Fruit fly (Drosophila melanogaster): ENCODE data around the gene CG34382.
A peak's percentile ranks its signal among the peaks of the same experiment; 100 is the strongest.

CG34382 gene

dm6 chr3L:9872035-9872434 lies 6.8 kb upstream of the CG34382 start (continued):
- TF ChIP-seq Eip75B (GFP tag; optimal IDR thresholded peaks at IDR 0.05) (no peak), CG6792 (GFP tag; optimal IDR thresholded peaks at IDR 0.05) (no peak), OdsH (GFP tag; optimal IDR thresholded peaks at IDR 0.05) (no peak), eg (GFP tag; IDR thresholded peaks at IDR 0.05) (peak; percentile 44; the same call in 1 of the 3 replicates), CG32006 (GFP tag; optimal IDR thresholded peaks at IDR 0.05) (peak; percentile 74), esn (GFP tag; optimal IDR thresholded peaks at IDR 0.05) (no peak), CG10631 (GFP tag; optimal IDR thresholded peaks at IDR 0.05) (no peak), net (GFP tag; optimal IDR thresholded peaks at IDR 0.05) (peak; percentile 51), Hr4 (GFP tag; optimal IDR thresholded peaks at IDR 0.05) (peak; percentile 43), salr (GFP tag; optimal IDR thresholded peaks at IDR 0.05) (peak in 1 of 2 experiments; percentile 33)

dm6 chr3L:9888630-9889130 lies 9.9 kb downstream of the CG34382 start, which contains the start of the genes Taf2 and CalpB:
TSS of gene Taf2 (minus strand) at chr3L:9888683.
TSS of gene CalpB (plus strand) at chr3L:9888762.
- TF ChIP-seq Lpt (GFP tag; optimal IDR thresholded peaks at IDR 0.05) (peak; percentile 82), CG6808 (GFP tag; optimal IDR thresholded peaks at IDR 0.05) (peak; percentile 82), dac (GFP tag; optimal IDR thresholded peaks at IDR 0.05) (no peak), CG1621 (tag; optimal IDR thresholded peaks at IDR 0.05) (peak; percentile 32), CG8632 (GFP tag; optimal IDR thresholded peaks at IDR 0.05) (peak; percentile 81), svp (GFP tag) (peak; percentile 80), pdm3 (GFP tag; optimal IDR thresholded peaks at IDR 0.05) (peak; percentile 1), CG8319 (GFP tag; optimal IDR thresholded peaks at IDR 0.05) (peak; percentile 57), salr (GFP tag; optimal IDR thresholded peaks at IDR 0.05) (peak in 1 of 2 experiments; percentile 92), CG15336 (GFP tag; IDR thresholded peaks at IDR 0.05) (peak; percentile 85), Met (GFP tag; optimal IDR thresholded peaks at IDR 0.05) (no peak), ss (GFP tag; optimal IDR thresholded peaks at IDR 0.05) (peak; percentile 71 to 83), CG8119 (GFP tag; IDR thresholded peaks at IDR 0.05) (peak; percentile 88), CG6163 (GFP tag; IDR thresholded peaks at IDR 0.05) (peak; percentile 74; the same call in 2 of the 3 replicates), CG11762 (GFP tag; optimal IDR thresholded peaks at IDR 0.05; ENCODE audit: insufficient read depth) (peak; percentile 80), fkh (GFP tag; optimal IDR thresholded peaks at IDR 0.05) (peak; percentile 72), CG10631 (GFP tag; optimal IDR thresholded peaks at IDR 0.05) (peak; percentile 89), Ets96B (tag; optimal IDR thresholded peaks at IDR 0.05) (peak; percentile 94), CG16779 (tag; optimal IDR thresholded peaks at IDR 0.05) (peak; percentile 67), eg (GFP tag; IDR thresholded peaks at IDR 0.05) (peak; percentile 89), net (GFP tag; optimal IDR thresholded peaks at IDR 0.05) (peak; percentile 72), Smox (GFP tag; optimal IDR thresholded peaks at IDR 0.05) (peak; percentile 63), CG31627 (GFP tag; optimal IDR thresholded peaks at IDR 0.05) (peak; percentile 75), Hr38 (GFP tag; optimal IDR thresholded peaks at IDR 0.05) (no peak), Gug (GFP tag; IDR thresholded peaks at IDR 0.05) (peak; percentile 86), topi (GFP tag; optimal IDR thresholded peaks at IDR 0.05) (peak; percentile 59), esn (GFP tag; optimal IDR thresholded peaks at IDR 0.05) (peak; percentile 84), Hr4 (GFP tag; optimal IDR thresholded peaks at IDR 0.05) (no peak), CG6276 (GFP tag; optimal IDR thresholded peaks at IDR 0.05) (peak; percentile 86), Ets21C (GFP tag; optimal IDR thresholded peaks at IDR 0.05) (no peak), spab (GFP tag; optimal IDR thresholded peaks at IDR 0.05) (peak; percentile 74), Eip93F (GFP tag; optimal IDR thresholded peaks at IDR 0.05) (no peak), dsx (GFP tag; optimal IDR thresholded peaks at IDR 0.05; ENCODE audit: poor library complexity, severe bottlenecking) (peak; percentile 89), CG34406 (GFP tag; optimal IDR thresholded peaks at IDR 0.05) (peak; percentile 87), Hr39 (GFP tag; optimal IDR thresholded peaks at IDR 0.05) (peak; percentile 62), achi (GFP tag; optimal IDR thresholded peaks at IDR 0.05) (peak; percentile 83), CG11294 (GFP tag; IDR thresholded peaks at IDR 0.05) (peak; percentile 69; the same call in 1 of the 2 replicates), cyc (GFP tag; optimal IDR thresholded peaks at IDR 0.05) (peak; percentile 80), CG32006 (GFP tag; optimal IDR thresholded peaks at IDR 0.05) (peak; percentile 86), vri (GFP tag; optimal IDR thresholded peaks at IDR 0.05) (no peak), Eip75B (GFP tag; optimal IDR thresholded peaks at IDR 0.05) (no peak), Sox14 (GFP tag; optimal IDR thresholded peaks at IDR 0.05) (peak; percentile 53), fd59A (GFP tag; optimal IDR thresholded peaks at IDR 0.05) (peak; percentile 19), Sox15 (GFP tag; optimal IDR thresholded peaks at IDR 0.05) (peak; percentile 60), CG6854 (GFP tag; optimal IDR thresholded peaks at IDR 0.05) (peak; percentile 28), CG3032 (tag; optimal IDR thresholded peaks at IDR 0.05) (peak; percentile 92)

Measured in whole organism, prepupa.